Fruit fly (Drosophila melanogaster): ENCODE results near the gene RapGAP1.

Gene RapGAP1

dm6 chr2L:7598697-7599096 is 19.9 kb upstream of the RapGAP1 start:
- no peak for TF ChIP-seq h (optimal IDR thresholded peaks at IDR 0.05)
- no peak for TF ChIP-seq Sin3A (optimal IDR thresholded peaks at IDR 0.05)
- TF ChIP-seq ttk (optimal IDR thresholded peaks at IDR 0.05): no peak
- no peak for TF ChIP-seq insv (optimal IDR thresholded peaks at IDR 0.05)
- no peak for TF ChIP-seq Myc (optimal IDR thresholded peaks at IDR 0.05)
- TF ChIP-seq psq (optimal IDR thresholded peaks at IDR 0.05): no peak

- TF ChIP-seq h (optimal IDR thresholded peaks at IDR 0.05) (no peak), Myc (optimal IDR thresholded peaks at IDR 0.05) (no peak), psq (optimal IDR thresholded peaks at IDR 0.05) (no peak), ttk (optimal IDR thresholded peaks at IDR 0.05) (no peak), insv (optimal IDR thresholded peaks at IDR 0.05) (no peak), Sin3A (optimal IDR thresholded peaks at IDR 0.05) (no peak)
These were observed 19.5 kb upstream of the RapGAP1 start for dm6 chr2L:7598260-7598659.

dm6 chr2L:7597431-7597830 is 18.7 kb upstream of the RapGAP1 start:
- no peak for TF ChIP-seq Myc (optimal IDR thresholded peaks at IDR 0.05)
- no peak for TF ChIP-seq Sin3A (optimal IDR thresholded peaks at IDR 0.05)
- TF ChIP-seq psq (optimal IDR thresholded peaks at IDR 0.05): no peak
- no peak for TF ChIP-seq ttk (optimal IDR thresholded peaks at IDR 0.05)
- TF ChIP-seq h (optimal IDR thresholded peaks at IDR 0.05): no peak
- no peak for TF ChIP-seq insv (optimal IDR thresholded peaks at IDR 0.05)

dm6 chr2L:7596862-7597261 is 18.1 kb upstream of the RapGAP1 start:
- TF ChIP-seq insv (optimal IDR thresholded peaks at IDR 0.05): no peak
- no peak for TF ChIP-seq psq (optimal IDR thresholded peaks at IDR 0.05)
- no peak for TF ChIP-seq h (optimal IDR thresholded peaks at IDR 0.05)
- TF ChIP-seq ttk (optimal IDR thresholded peaks at IDR 0.05): no peak
- TF ChIP-seq Sin3A (optimal IDR thresholded peaks at IDR 0.05): no peak
- no peak for TF ChIP-seq Myc (optimal IDR thresholded peaks at IDR 0.05)

- TF ChIP-seq ttk (optimal IDR thresholded peaks at IDR 0.05) (no peak), h (optimal IDR thresholded peaks at IDR 0.05) (no peak), insv (optimal IDR thresholded peaks at IDR 0.05) (no peak), Myc (optimal IDR thresholded peaks at IDR 0.05) (no peak), Sin3A (optimal IDR thresholded peaks at IDR 0.05) (no peak), psq (optimal IDR thresholded peaks at IDR 0.05) (no peak)
These were observed 14.1 kb upstream of the RapGAP1 start for dm6 chr2L:7592858-7593257.

- TF ChIP-seq h (optimal IDR thresholded peaks at IDR 0.05) (no peak), Myc (optimal IDR thresholded peaks at IDR 0.05) (no peak), psq (optimal IDR thresholded peaks at IDR 0.05) (no peak), Sin3A (optimal IDR thresholded peaks at IDR 0.05) (no peak), ttk (optimal IDR thresholded peaks at IDR 0.05) (no peak), insv (optimal IDR thresholded peaks at IDR 0.05) (no peak)
These were observed 8.3 kb upstream of the RapGAP1 start for dm6 chr2L:7587106-7587505.

- TF ChIP-seq ttk (optimal IDR thresholded peaks at IDR 0.05): no peak
- TF ChIP-seq insv (optimal IDR thresholded peaks at IDR 0.05): no peak
- TF ChIP-seq Sin3A (optimal IDR thresholded peaks at IDR 0.05): no peak
- TF ChIP-seq psq (optimal IDR thresholded peaks at IDR 0.05): no peak
- no peak for TF ChIP-seq Myc (optimal IDR thresholded peaks at IDR 0.05)
- TF ChIP-seq h (optimal IDR thresholded peaks at IDR 0.05): no peak
These were observed 2.8 kb upstream of the RapGAP1 start, which contains the start of gene Spn28B for dm6 chr2L:7581624-7582023. TSS of gene Spn28B (plus strand) at chr2L:7581924.

dm6 chr2L:7580676-7581253 is 2.0 kb upstream of the RapGAP1 start:
- no peak for TF ChIP-seq psq (optimal IDR thresholded peaks at IDR 0.05)
- TF ChIP-seq h (optimal IDR thresholded peaks at IDR 0.05): no peak
- no peak for TF ChIP-seq Myc (optimal IDR thresholded peaks at IDR 0.05)
- no peak for TF ChIP-seq Sin3A (optimal IDR thresholded peaks at IDR 0.05)
- TF ChIP-seq insv (optimal IDR thresholded peaks at IDR 0.05): no peak
- no peak for TF ChIP-seq ttk (optimal IDR thresholded peaks at IDR 0.05)

- TF ChIP-seq Myc (optimal IDR thresholded peaks at IDR 0.05) (no peak), h (optimal IDR thresholded peaks at IDR 0.05) (no peak)
These were observed 1.1 kb downstream of the RapGAP1 start for dm6 chr2L:7577646-7578045.

dm6 chr2L:7576462-7577360 is 2.1 kb downstream of the RapGAP1 start:
- TF ChIP-seq ttk (optimal IDR thresholded peaks at IDR 0.05) (no peak), insv (optimal IDR thresholded peaks at IDR 0.05) (no peak), Sin3A (optimal IDR thresholded peaks at IDR 0.05) (no peak), psq (optimal IDR thresholded peaks at IDR 0.05) (no peak), h (optimal IDR thresholded peaks at IDR 0.05) (no peak)

dm6 chr2L:7574257-7575125 is 4.3 kb downstream of the RapGAP1 start:
- no peak for TF ChIP-seq h (optimal IDR thresholded peaks at IDR 0.05)
- no peak for TF ChIP-seq ttk (optimal IDR thresholded peaks at IDR 0.05)
- TF ChIP-seq insv (optimal IDR thresholded peaks at IDR 0.05): no peak
- no peak for TF ChIP-seq Myc (optimal IDR thresholded peaks at IDR 0.05)
- TF ChIP-seq psq (optimal IDR thresholded peaks at IDR 0.05): no peak
- TF ChIP-seq Sin3A (optimal IDR thresholded peaks at IDR 0.05): no peak

dm6 chr2L:7573547-7573870 is 5.3 kb downstream of the RapGAP1 start:
- TF ChIP-seq insv (optimal IDR thresholded peaks at IDR 0.05) (no peak), h (optimal IDR thresholded peaks at IDR 0.05) (no peak), Sin3A (optimal IDR thresholded peaks at IDR 0.05) (no peak), psq (optimal IDR thresholded peaks at IDR 0.05) (no peak), Myc (optimal IDR thresholded peaks at IDR 0.05) (no peak), ttk (optimal IDR thresholded peaks at IDR 0.05) (no peak)
